Worm (Caenorhabditis elegans) whole organism, mixed stage, embryonic: ENCODE results near the gene htp-1.

Source experiments
- elt-3 ChIP-seq: fragments of 150-350 bp; optimal IDR thresholded peaks from 2 replicates; lab custom pipeline; 2014; ENCODE audit warnings: missing biosample characterization, missing genetic modification characterization
- lsy-2 ChIP-seq: fragments of 150-350 bp; optimal IDR thresholded peaks from 2 replicates; lab custom pipeline; 2014; ENCODE audit warnings: missing biosample characterization, missing genetic modification characterization
- nhr-28 ChIP-seq: fragments of 150-350 bp; optimal IDR thresholded peaks from 2 replicates; lab custom pipeline; 2014; ENCODE audit warnings: missing biosample characterization, missing genetic modification characterization
- pha-4 ChIP-seq: fragments of 150-350 bp; optimal IDR thresholded peaks from 2 replicates; lab custom pipeline; 2018; ENCODE audit warnings: missing biosample characterization, missing genetic modification reagents, missing genetic modification characterization
- sem-2 ChIP-seq: fragments of 200-800 bp; sonication (Bioruptor generic); optimal IDR thresholded peaks from 2 replicates; lab custom pipeline; 2018; ENCODE audit warnings: mild to moderate bottlenecking, missing genetic modification characterization, missing compliant biosample characterization
- snpc-4 ChIP-seq: fragments of 150-350 bp; optimal IDR thresholded peaks from 2 replicates; lab custom pipeline; 2014; ENCODE audit warnings: missing biosample characterization, missing genetic modification characterization
- unc-120 ChIP-seq: sonication (generic microtip); optimal IDR thresholded peaks from 2 replicates; lab custom pipeline; 2017; ENCODE audit warnings: missing genetic modification characterization, missing compliant biosample characterization; ENCODE audit not compliant: poor library complexity, severe bottlenecking
- unc-39 ChIP-seq: fragments of 150-350 bp; optimal IDR thresholded peaks from 2 replicates; lab custom pipeline; 2014; ENCODE audit warnings: missing biosample characterization, missing genetic modification characterization
- unc-62 ChIP-seq: fragments of 150-350 bp; optimal IDR thresholded peaks from 2 replicates; lab custom pipeline; 2014; ENCODE audit warnings: missing biosample characterization, missing genetic modification reagents, missing genetic modification characterization
- ztf-11 ChIP-seq: fragments of 150-350 bp; optimal IDR thresholded peaks from 2 replicates; lab custom pipeline; 2014; ENCODE audit warnings: missing biosample characterization, missing genetic modification characterization

ce11 chrIV:5344168-5344567 is 47.2 kb downstream of the htp-1 start:
- no peak for TF ChIP-seq elt-3 (tag; lab: Kevin White, UChicago)
- TF ChIP-seq lsy-2 (tag; lab: Kevin White, UChicago): no peak
- no peak for TF ChIP-seq unc-39 (tag; lab: Kevin White, UChicago)
- TF ChIP-seq pha-4: no peak
- no peak for TF ChIP-seq snpc-4 (tag; lab: Kevin White, UChicago)
- TF ChIP-seq unc-120: no peak
- TF ChIP-seq ztf-11 (tag; lab: Kevin White, UChicago): no peak
- no peak for TF ChIP-seq sem-2
- no peak for TF ChIP-seq nhr-28 (tag; lab: Kevin White, UChicago)
- no peak for TF ChIP-seq unc-62 (GFP tag; lab: Kevin White, UChicago)
